Worm (Caenorhabditis elegans): ENCODE results near the gene Y32F6B.1.

The Y32F6B.1 gene

ce11 chrV:10469845-10470244, 14.7 kb downstream of the Y32F6B.1 start:
- TF ChIP-seq snpc-3.4 (tag; optimal IDR thresholded peaks at IDR 0.05) (no peak), ccch-3 (GFP tag; optimal IDR thresholded peaks at IDR 0.05) (no peak), nhr-179 (tag; optimal IDR thresholded peaks at IDR 0.05) (no peak), snpc-1.3 (tag; optimal IDR thresholded peaks at IDR 0.05; ENCODE audit: insufficient read depth) (no peak), let-607 (tag; optimal IDR thresholded peaks at IDR 0.05) (no peak), gei-17 (GFP tag; optimal IDR thresholded peaks at IDR 0.05) (no peak), repo-1 (tag; optimal IDR thresholded peaks at IDR 0.05) (no peak), T26A5.8 (tag; optimal IDR thresholded peaks at IDR 0.05) (no peak), fkh-3 (tag; optimal IDR thresholded peaks at IDR 0.05) (no peak), egl-44 (GFP tag; IDR thresholded peaks at IDR 0.05) (no peak), Y56A3A.18 (GFP tag; IDR thresholded peaks at IDR 0.05) (no peak), ceh-91 (GFP tag; IDR thresholded peaks at IDR 0.05) (no peak), ceh-58 (GFP tag; IDR thresholded peaks at IDR 0.05) (no peak), F57A8.1 (GFP tag; optimal IDR thresholded peaks at IDR 0.05) (no peak), mes-4 (tag; optimal IDR thresholded peaks at IDR 0.05) (no peak), sptf-2 (GFP tag; optimal IDR thresholded peaks at IDR 0.05) (no peak), zim-3 (tag; optimal IDR thresholded peaks at IDR 0.05) (no peak)

DNA sequence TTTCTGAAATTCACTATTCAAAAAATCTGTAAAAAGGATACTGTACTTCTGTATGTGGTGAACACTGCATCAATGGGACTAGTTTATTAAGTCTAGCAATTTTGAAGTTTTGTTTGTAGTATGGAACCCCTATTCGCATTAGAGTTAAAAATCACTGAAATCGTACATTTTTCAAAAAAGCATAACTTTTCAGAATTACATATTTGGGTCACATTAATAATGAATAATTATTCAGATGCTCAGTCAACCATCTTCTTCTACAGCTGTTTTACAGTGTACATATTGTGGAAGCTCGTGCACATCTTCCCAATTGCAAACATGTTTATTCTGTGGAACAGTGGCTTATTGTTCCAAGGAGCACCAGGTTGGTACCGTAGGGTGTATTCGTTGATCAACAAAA, 15.8 kb downstream of the Y32F6B.1 start:
- TF ChIP-seq ama-1 (optimal IDR thresholded peaks at IDR 0.05) = peak; percentile 44
- TF ChIP-seq ama-1 (GFP tag; optimal IDR thresholded peaks at IDR 0.05) = no peak
- no peak for TF ChIP-seq sptf-2 (GFP tag; optimal IDR thresholded peaks at IDR 0.05)

ce11 chrV:10468190-10468589, 16.4 kb downstream of the Y32F6B.1 start, which contains the start of gene egl-9:
Gene egl-9 (plus strand): TSS chrV:10468517.
- no peak for TF ChIP-seq xnd-1 (tag; optimal IDR thresholded peaks at IDR 0.05)
- peak; percentile 86 for TF ChIP-seq nhr-80 (tag; optimal IDR thresholded peaks at IDR 0.05)
- no peak for TF ChIP-seq madf-6 (GFP tag; IDR thresholded peaks at IDR 0.05)
- TF ChIP-seq nfya-1 (tag; optimal IDR thresholded peaks at IDR 0.05; ENCODE audit: borderline replicate concordance, insufficient read depth) = no peak
- peak; percentile 60 for TF ChIP-seq chd-7 (tag; optimal IDR thresholded peaks at IDR 0.05)
- no peak for TF ChIP-seq let-526 (GFP tag; IDR thresholded peaks at IDR 0.05)
- no peak for TF ChIP-seq T26A5.8 (tag; optimal IDR thresholded peaks at IDR 0.05)
- no peak for TF ChIP-seq attf-6 (GFP tag; IDR thresholded peaks at IDR 0.05)
- TF ChIP-seq nhr-179 (tag; optimal IDR thresholded peaks at IDR 0.05) = no peak
- peak; percentile 13 for TF ChIP-seq lin-54 (GFP tag; optimal IDR thresholded peaks at IDR 0.05)
- no peak for TF ChIP-seq ceh-27 (GFP tag; optimal IDR thresholded peaks at IDR 0.05)
- no peak for TF ChIP-seq F23B12.7 (tag; optimal IDR thresholded peaks at IDR 0.05; ENCODE audit: insufficient read depth)
- TF ChIP-seq lin-26 (GFP tag; IDR thresholded peaks at IDR 0.05) = 0 out of 2 replicates have a peak, but pooled peaks have one; percentile 38
- no peak for TF ChIP-seq madf-3 (GFP tag; IDR thresholded peaks at IDR 0.05)
- TF ChIP-seq nfyb-1 (GFP tag; IDR thresholded peaks at IDR 0.05) = no peak; the same call in 1 of the 2 replicates
- TF ChIP-seq tlf-1 (GFP tag; optimal IDR thresholded peaks at IDR 0.05) = no peak
- no peak for TF ChIP-seq ceh-100 (GFP tag; IDR thresholded peaks at IDR 0.05)
- peak; percentile 22 for TF ChIP-seq somi-1 (GFP tag; optimal IDR thresholded peaks at IDR 0.05)
- peak; percentile 12; the same call in 1 of the 2 replicates for TF ChIP-seq K11D2.4 (GFP tag; IDR thresholded peaks at IDR 0.05)
- no peak for TF ChIP-seq die-1 (tag; optimal IDR thresholded peaks at IDR 0.05)
- peak; percentile 70 for TF ChIP-seq dox-1 (GFP tag; IDR thresholded peaks at IDR 0.05)
- TF ChIP-seq ztf-6 (GFP tag; IDR thresholded peaks at IDR 0.05) = no peak
- no peak for TF ChIP-seq sea-2 (GFP tag; IDR thresholded peaks at IDR 0.05)
- TF ChIP-seq tbx-9 (tag; optimal IDR thresholded peaks at IDR 0.05; ENCODE audit: borderline replicate concordance) = no peak
- TF ChIP-seq ekl-4 (GFP tag; IDR thresholded peaks at IDR 0.05) = no peak
- peak; percentile 87 for TF ChIP-seq ama-1 (optimal IDR thresholded peaks at IDR 0.05)
- no peak for TF ChIP-seq ama-1 (GFP tag; optimal IDR thresholded peaks at IDR 0.05)
- no peak for TF ChIP-seq C17E4.6 (GFP tag; IDR thresholded peaks at IDR 0.05)
- no peak for TF ChIP-seq egl-18 (GFP tag; IDR thresholded peaks at IDR 0.05)
- no peak for TF ChIP-seq pha-4 (tag; optimal IDR thresholded peaks at IDR 0.05)
- no peak for TF ChIP-seq ceh-91 (GFP tag; IDR thresholded peaks at IDR 0.05)
- TF ChIP-seq D2030.7 (GFP tag; IDR thresholded peaks at IDR 0.05) = no peak

Measured in whole organism, young adult.